Fruit fly (Drosophila melanogaster) whole organism, embryonic: ENCODE data around the gene Dok.

Experiments
- Atf6 ChIP-seq: fragments of 200-800 bp; sonication (Bioruptor generic); IDR thresholded peaks from 2 replicates; pipeline ENCODE4 v1.3.6; 2022; ENCODE audit warnings: missing biosample characterization, missing genetic modification characterization
- Blimp-1 ChIP-seq: fragments of 200-800 bp; sonication (Bioruptor generic); optimal IDR thresholded peaks from 3 replicates; lab custom pipeline; 2018; ENCODE audit warnings: missing biosample characterization, missing genetic modification characterization, mild to moderate bottlenecking, moderate library complexity, missing genetic modification reagents
- C15 ChIP-seq: fragments of 200-800 bp; sonication (Bioruptor generic); IDR thresholded peaks from 3 replicates; pipeline ENCODE4 v1.3.6; 2022; ENCODE audit warnings: missing biosample characterization, missing genetic modification characterization
- CG14667 ChIP-seq: fragments of 200-800 bp; sonication (Bioruptor generic); IDR thresholded peaks from 2 replicates; pipeline ENCODE4 v1.3.6; 2022; ENCODE audit warnings: missing biosample characterization, missing genetic modification characterization
- CG15011 ChIP-seq: fragments of 200-800 bp; sonication (Bioruptor generic); optimal IDR thresholded peaks from 3 replicates; lab custom pipeline; 2018; ENCODE audit warnings: missing biosample characterization, mild to moderate bottlenecking, missing genetic modification characterization
- CG1529 ChIP-seq: fragments of 200-800 bp; sonication (Bioruptor generic); optimal IDR thresholded peaks from 3 replicates; lab custom pipeline; 2018; ENCODE audit warnings: missing biosample characterization, missing genetic modification characterization
- CG1602 ChIP-seq: fragments of 200-800 bp; sonication (Bioruptor generic); optimal IDR thresholded peaks from 3 replicates; lab custom pipeline; 2016; ENCODE audit warnings: missing biosample characterization, missing genetic modification characterization
- CG1647 ChIP-seq: fragments of 200-800 bp; sonication (Bioruptor generic); optimal IDR thresholded peaks from 3 replicates; lab custom pipeline; 2016; ENCODE audit warnings: missing biosample characterization, missing genetic modification characterization
- CG16779 ChIP-seq: fragments of 200-800 bp; sonication (Bioruptor generic); IDR thresholded peaks from 2 replicates; pipeline ENCODE4 v1.3.6; 2022; ENCODE audit warnings: missing biosample characterization, missing genetic modification characterization
- CG2889 ChIP-seq: fragments of 200-800 bp; sonication (Bioruptor generic); IDR thresholded peaks from 3 replicates; pipeline ENCODE4 v1.3.6; 2022; ENCODE audit warnings: missing biosample characterization, missing genetic modification characterization
- CG3407 ChIP-seq: fragments of 200-800 bp; sonication (Bioruptor generic); optimal IDR thresholded peaks from 2 replicates; lab custom pipeline; 2018; ENCODE audit warnings: missing biosample characterization, mild to moderate bottlenecking, missing genetic modification characterization
- CG4282 ChIP-seq: fragments of 200-800 bp; sonication (Bioruptor generic); optimal IDR thresholded peaks from 2 replicates; lab custom pipeline; 2016; ENCODE audit warnings: missing biosample characterization, missing genetic modification characterization
- CG6175 ChIP-seq: fragments of 200-800 bp; sonication (Bioruptor generic); IDR thresholded peaks from 3 replicates; pipeline ENCODE4 v1.3.6; 2022; ENCODE audit warnings: missing biosample characterization, missing genetic modification characterization
- CG7786 ChIP-seq: fragments of 200-800 bp; sonication (Bioruptor generic); optimal IDR thresholded peaks from 2 replicates; lab custom pipeline; 2016; ENCODE audit warnings: missing biosample characterization, missing genetic modification characterization
- CG8089 ChIP-seq: fragments of 200-800 bp; sonication (Bioruptor generic); optimal IDR thresholded peaks from 3 replicates; lab custom pipeline; 2016; ENCODE audit warnings: missing biosample characterization, missing genetic modification characterization
- CG8924 ChIP-seq: fragments of 200-800 bp; optimal IDR thresholded peaks from 3 replicates; lab custom pipeline; 2019; ENCODE audit warnings: missing biosample characterization, mild to moderate bottlenecking, missing genetic modification characterization, moderate library complexity
- CG9727 ChIP-seq: fragments of 200-800 bp; sonication (Bioruptor generic); optimal IDR thresholded peaks from 3 replicates; lab custom pipeline; 2017; ENCODE audit warnings: missing biosample characterization, mild to moderate bottlenecking, missing genetic modification characterization
- CG9876 ChIP-seq: fragments of 200-800 bp; sonication (Bioruptor generic); optimal IDR thresholded peaks from 2 replicates; lab custom pipeline; 2016; ENCODE audit warnings: missing biosample characterization, missing genetic modification characterization
- CHES-1-like ChIP-seq: fragments of 200-800 bp; sonication (Bioruptor generic); optimal IDR thresholded peaks from 2 replicates; lab custom pipeline; 2016; ENCODE audit warnings: missing biosample characterization, missing genetic modification characterization
- D ChIP-seq, 2 experiments: fragments of 200-800 bp in 1 of 2; fragments of >200 bp in 1 of 2; sonication (Bioruptor generic) in 1 of 2; optimal IDR thresholded peaks; 2 replicates in 1 of 2; 3 replicates in 1 of 2; lab custom pipeline; 2017; ENCODE audit warnings: mild to moderate bottlenecking in 1 of 2, missing biosample characterization in 1 of 2, missing genetic modification characterization in 1 of 2, missing genetic modification reagents in 1 of 2
- Ets97D ChIP-seq: fragments of 200-800 bp; sonication (Bioruptor generic); optimal IDR thresholded peaks from 3 replicates; lab custom pipeline; 2016; ENCODE audit warnings: missing biosample characterization, missing genetic modification characterization
- HLHmδ ChIP-seq: fragments of 200-800 bp; sonication (Bioruptor generic); optimal IDR thresholded peaks from 2 replicates; lab custom pipeline; 2018; ENCODE audit warnings: missing biosample characterization, mild to moderate bottlenecking, missing genetic modification characterization, moderate library complexity
- Hr78 ChIP-seq, 2 experiments: fragments of 200-800 bp in 1 of 2; fragments of >200 bp in 1 of 2; sonication (Bioruptor generic) in 1 of 2; optimal IDR thresholded peaks; 2 replicates each; lab custom pipeline; 2017 to 2019; ENCODE audit warnings: missing biosample characterization in 2 of 2, missing genetic modification characterization in 2 of 2, mild to moderate bottlenecking in 1 of 2, moderate library complexity in 1 of 2
- Kr ChIP-seq: fragments of 200-800 bp; sonication (Bioruptor generic); optimal IDR thresholded peaks from 2 replicates; lab custom pipeline; 2017; ENCODE audit warnings: missing biosample characterization, mild to moderate bottlenecking, missing genetic modification characterization
- MESR4 ChIP-seq: fragments of 200-800 bp; sonication (Bioruptor generic); optimal IDR thresholded peaks from 2 replicates; lab custom pipeline; 2018; ENCODE audit warnings: missing biosample characterization, mild to moderate bottlenecking, missing genetic modification characterization, moderate library complexity
- Meics ChIP-seq: fragments of 200-800 bp; sonication (Bioruptor generic); optimal IDR thresholded peaks from 2 replicates; lab custom pipeline; 2017; ENCODE audit warnings: missing biosample characterization, mild to moderate bottlenecking, missing genetic modification characterization
- Mes4 ChIP-seq: fragments of 200-800 bp; sonication (Bioruptor generic); optimal IDR thresholded peaks from 2 replicates; lab custom pipeline; 2016; ENCODE audit warnings: missing biosample characterization, missing genetic modification characterization
- Vsx1 ChIP-seq: fragments of 200-800 bp; sonication (Bioruptor generic); optimal IDR thresholded peaks from 2 replicates; lab custom pipeline; 2017; ENCODE audit warnings: missing biosample characterization, mild to moderate bottlenecking, missing genetic modification characterization, missing genetic modification reagents
- bcd ChIP-seq: fragments of 200-800 bp; sonication (Bioruptor generic); optimal IDR thresholded peaks from 2 replicates; lab custom pipeline; 2017; ENCODE audit warnings: missing biosample characterization, mild to moderate bottlenecking, missing genetic modification characterization
- crc ChIP-seq: fragments of 200-800 bp; sonication (Bioruptor generic); optimal IDR thresholded peaks from 2 replicates; lab custom pipeline; 2016; ENCODE audit warnings: missing biosample characterization, missing genetic modification characterization
- dimm ChIP-seq: fragments of 200-800 bp; sonication (Bioruptor generic); IDR thresholded peaks from 2 replicates; pipeline ENCODE4 v1.3.6; 2022; ENCODE audit warnings: missing biosample characterization, missing genetic modification characterization
- dm ChIP-seq: fragments of 200-800 bp; sonication (Bioruptor generic); optimal IDR thresholded peaks from 3 replicates; lab custom pipeline; 2016; ENCODE audit warnings: missing biosample characterization, missing genetic modification characterization
- eyg ChIP-seq: fragments of 200-800 bp; sonication (Bioruptor generic); optimal IDR thresholded peaks from 3 replicates; lab custom pipeline; 2016; ENCODE audit warnings: missing biosample characterization, missing genetic modification characterization
- gsb ChIP-seq: fragments of 200-800 bp; sonication (Bioruptor generic); IDR thresholded peaks from 2 replicates; pipeline ENCODE4 v1.3.6; 2022; ENCODE audit warnings: missing biosample characterization, missing genetic modification characterization
- insv ChIP-seq, 2 experiments: fragments of 200-800 bp; sonication (Bioruptor generic); optimal IDR thresholded peaks; 3 replicates each; lab custom pipeline; 2016 to 2018; ENCODE audit warnings: missing biosample characterization in 2 of 2, missing genetic modification characterization in 2 of 2
- jing ChIP-seq: fragments of 200-800 bp; sonication (Bioruptor generic); optimal IDR thresholded peaks from 2 replicates; lab custom pipeline; 2018; ENCODE audit warnings: missing biosample characterization, mild to moderate bottlenecking, missing genetic modification characterization
- lmd ChIP-seq: fragments of 200-800 bp; sonication (Bioruptor generic); IDR thresholded peaks from 2 replicates; pipeline ENCODE4 v1.3.6; 2022; ENCODE audit warnings: missing biosample characterization, missing genetic modification characterization
- lola ChIP-seq, 3 experiments: fragments of >200 bp in 2 of 3; fragments of 200-800 bp in 1 of 3; sonication (Bioruptor generic) in 1 of 3; optimal IDR thresholded peaks; 2 replicates each; lab custom pipeline; 2017 to 2019; ENCODE audit warnings: missing biosample characterization in 3 of 3, missing genetic modification characterization in 3 of 3, mild to moderate bottlenecking in 1 of 3, moderate library complexity in 1 of 3
- nom ChIP-seq: fragments of 200-800 bp; sonication (Bioruptor generic); optimal IDR thresholded peaks from 2 replicates; lab custom pipeline; 2017; ENCODE audit warnings: missing biosample characterization, missing genetic modification characterization, mild to moderate bottlenecking, moderate library complexity, missing genetic modification reagents
- prd ChIP-seq, 3 experiments: fragments of >200 bp in 2 of 3; fragments of 200-800 bp in 1 of 3; sonication (Bioruptor generic) in 1 of 3; optimal IDR thresholded peaks in 2 of 3; IDR thresholded peaks in 1 of 3; 2 replicates in 2 of 3; 3 replicates in 1 of 3; pipeline versions ENCODE4 v1.3.6 to Lab custom; 2017 to 2022; ENCODE audit warnings: missing biosample characterization in 1 of 3, missing genetic modification characterization in 1 of 3
- rib ChIP-seq: fragments of 200-800 bp; sonication (Bioruptor generic); IDR thresholded peaks from 2 replicates; pipeline ENCODE4 v1.3.6; 2022; ENCODE audit warnings: missing biosample characterization, missing genetic modification characterization
- schlank ChIP-seq: fragments of 200-800 bp; sonication (Bioruptor generic); optimal IDR thresholded peaks from 2 replicates; lab custom pipeline; 2018; ENCODE audit warnings: missing biosample characterization, mild to moderate bottlenecking, missing genetic modification characterization
- shn ChIP-seq: fragments of 200-800 bp; sonication (Bioruptor generic); optimal IDR thresholded peaks from 3 replicates; lab custom pipeline; 2016; ENCODE audit warnings: missing biosample characterization, missing genetic modification characterization
- sim ChIP-seq: fragments of 200-800 bp; sonication (Bioruptor generic); IDR thresholded peaks from 2 replicates; pipeline ENCODE4 v1.3.6; 2022; ENCODE audit warnings: missing biosample characterization, missing genetic modification characterization
- tap ChIP-seq: fragments of 200-800 bp; optimal IDR thresholded peaks from 3 replicates; lab custom pipeline; 2019; ENCODE audit warnings: missing biosample characterization, mild to moderate bottlenecking, missing genetic modification characterization, moderate library complexity
- twi ChIP-seq: fragments of 200-800 bp; optimal IDR thresholded peaks from 2 replicates; lab custom pipeline; 2019; ENCODE audit warnings: missing biosample characterization, mild to moderate bottlenecking, missing genetic modification characterization, moderate library complexity
- unc-4 ChIP-seq: fragments of 200-800 bp; sonication (Bioruptor generic); IDR thresholded peaks from 2 replicates; pipeline ENCODE4 v1.3.6; 2022; ENCODE audit warnings: missing biosample characterization, missing genetic modification characterization; ENCODE audit not compliant: partially characterized antibody
- usp ChIP-seq: fragments of >200 bp; optimal IDR thresholded peaks from 2 replicates; lab custom pipeline; 2017; ENCODE audit warnings: missing biosample characterization, missing genetic modification characterization
- vvl ChIP-seq: fragments of 200-800 bp; sonication (Bioruptor generic); IDR thresholded peaks from 2 replicates; pipeline ENCODE4 v1.3.6; 2022; ENCODE audit warnings: missing biosample characterization, missing genetic modification characterization

Dok gene

dm6 chrX:7338538-7338937, 14.5 kb downstream of the Dok start (continued):
- TF ChIP-seq CG9727 (GFP tag; lab: Kevin White, UChicago) (peak; percentile 51), CG16779 (no peak), CG1647 (peak; percentile 26), CG14667 (no peak), tap (tag; lab: Kevin White, UChicago) (peak; percentile 54), usp (GFP tag; lab: Kevin White, UChicago) (no peak), lola (GFP tag; optimal IDR thresholded peaks at IDR 0.05; lab: Kevin White, UChicago) (peak in 1 of 3 experiments; percentile 63), prd (optimal IDR thresholded peaks at IDR 0.05; lab: Kevin White, UChicago) (no peak), prd (GFP tag; IDR thresholded peaks at IDR 0.05; lab: Robert Waterston, UW) (peak; percentile 49; the same call in 2 of the 3 replicates), CG1529 (GFP tag; lab: Kevin White, UChicago) (peak; percentile 48), D (optimal IDR thresholded peaks at IDR 0.05; lab: Kevin White, UChicago) (no peak), D (GFP tag; optimal IDR thresholded peaks at IDR 0.05; lab: Kevin White, UChicago) (peak; percentile 58), C15 (GFP tag; lab: Robert Waterston, UW) (no peak), CG4282 (no peak), nom (GFP tag; lab: Kevin White, UChicago) (no peak), dm (GFP tag; lab: Kevin White, UChicago) (peak; percentile 32), Ets97D (GFP tag; lab: Kevin White, UChicago) (no peak), CG7786 (GFP tag; lab: Kevin White, UChicago) (no peak), CG6175 (GFP tag; lab: Robert Waterston, UW) (no peak), CG8924 (tag; lab: Kevin White, UChicago) (peak; percentile 60), insv (GFP tag; optimal IDR thresholded peaks at IDR 0.05; lab: Kevin White, UChicago) (no peak), CG3407 (GFP tag; lab: Kevin White, UChicago) (peak; percentile 33), Kr (GFP tag; lab: Kevin White, UChicago) (no peak), twi (tag; lab: Kevin White, UChicago) (peak; percentile 39), jing (GFP tag; lab: Kevin White, UChicago) (peak; percentile 37), unc-4 (GFP tag; lab: Robert Waterston, UW) (no peak), Meics (GFP tag; lab: Kevin White, UChicago) (peak; percentile 57), HLHmδ (GFP tag; lab: Kevin White, UChicago) (no peak), eyg (GFP tag; lab: Kevin White, UChicago) (peak; percentile 42), Atf6 (GFP tag; lab: Robert Waterston, UW) (peak; percentile 75), shn (peak; percentile 29), CG15011 (GFP tag; lab: Kevin White, UChicago) (peak; percentile 35), Blimp-1 (GFP tag; lab: Kevin White, UChicago) (peak; percentile 70), vvl (GFP tag; lab: Robert Waterston, UW) (peak; percentile 72), crc (GFP tag; lab: Kevin White, UChicago) (peak; percentile 36), CG9876 (GFP tag; lab: Kevin White, UChicago) (no peak), CG2889 (GFP tag; lab: Robert Waterston, UW) (no peak), CG1602 (GFP tag; lab: Kevin White, UChicago) (peak; percentile 47), bcd (GFP tag; lab: Kevin White, UChicago) (peak; percentile 34), Vsx1 (GFP tag; lab: Kevin White, UChicago) (peak; percentile 15), CHES-1-like (GFP tag; lab: Kevin White, UChicago) (peak; percentile 55), Hr78 (GFP tag; optimal IDR thresholded peaks at IDR 0.05; lab: Kevin White, UChicago) (peak in 1 of 2 experiments; percentile 19), rib (0 out of 2 replicates have a peak, but pooled peaks have one; percentile 26), lmd (peak; percentile 61), sim (GFP tag; lab: Robert Waterston, UW) (no peak), CG8089 (GFP tag; lab: Kevin White, UChicago) (peak; percentile 32), schlank (tag; lab: Kevin White, UChicago) (peak; percentile 33), gsb (GFP tag; lab: Robert Waterston, UW) (no peak), MESR4 (GFP tag; lab: Kevin White, UChicago) (no peak), dimm (GFP tag; lab: Robert Waterston, UW) (no peak), Mes4 (GFP tag; lab: Kevin White, UChicago) (no peak)
